Fruit fly (Drosophila melanogaster) whole organism, prepupa: Measurements from ENCODE around the gene CG15429.

Source experiments
- Blimp-1 ChIP-seq: fragments of 200-800 bp; sonication (Bioruptor generic); optimal IDR thresholded peaks from 3 replicates; lab custom pipeline; 2017; ENCODE audit warnings: missing biosample characterization, missing genetic modification characterization, mild to moderate bottlenecking, moderate library complexity, missing genetic modification reagents
- CG10631 ChIP-seq: fragments of 200-800 bp; sonication (Bioruptor generic); optimal IDR thresholded peaks from 2 replicates; lab custom pipeline; 2016; ENCODE audit warnings: missing biosample characterization, missing genetic modification characterization
- CG11294 ChIP-seq: fragments of 200-800 bp; sonication (Bioruptor generic); IDR thresholded peaks from 2 replicates; pipeline ENCODE4 v1.3.6; 2022; ENCODE audit warnings: missing biosample characterization, missing genetic modification characterization
- CG11762 ChIP-seq: fragments of 200-800 bp; sonication (Bioruptor generic); optimal IDR thresholded peaks from 3 replicates; lab custom pipeline; 2016; ENCODE audit warnings: missing biosample characterization, missing genetic modification characterization; ENCODE audit not compliant: insufficient read depth
- CG15336 ChIP-seq: fragments of 200-800 bp; sonication (Bioruptor generic); IDR thresholded peaks from 2 replicates; pipeline ENCODE4 v1.3.6; 2022; ENCODE audit warnings: missing biosample characterization, missing genetic modification characterization
- CG1621 ChIP-seq: fragments of 200-800 bp; sonication (Bioruptor generic); optimal IDR thresholded peaks from 3 replicates; lab custom pipeline; 2018; ENCODE audit warnings: missing biosample characterization, mild to moderate bottlenecking, missing genetic modification characterization
- CG16779 ChIP-seq: fragments of 200-800 bp; sonication (Bioruptor generic); optimal IDR thresholded peaks from 3 replicates; lab custom pipeline; 2017; ENCODE audit warnings: missing biosample characterization, mild to moderate bottlenecking, missing genetic modification characterization
- CG32006 ChIP-seq: fragments of 200-800 bp; sonication (Bioruptor generic); optimal IDR thresholded peaks from 3 replicates; lab custom pipeline; 2017; ENCODE audit warnings: missing biosample characterization, mild to moderate bottlenecking, missing genetic modification characterization
- CG34406 ChIP-seq: fragments of 200-800 bp; sonication (Bioruptor generic); optimal IDR thresholded peaks from 3 replicates; lab custom pipeline; 2016; ENCODE audit warnings: missing biosample characterization, missing genetic modification characterization
- CG3919 ChIP-seq: fragments of 200-800 bp; sonication (Bioruptor generic); optimal IDR thresholded peaks from 3 replicates; lab custom pipeline; 2016; ENCODE audit warnings: missing biosample characterization, missing genetic modification characterization
- CG4318 ChIP-seq: fragments of 200-800 bp; sonication (Bioruptor generic); optimal IDR thresholded peaks from 3 replicates; lab custom pipeline; 2017; ENCODE audit warnings: missing biosample characterization, mild to moderate bottlenecking, missing genetic modification characterization
- CG6276 ChIP-seq: fragments of 200-800 bp; sonication (Bioruptor generic); optimal IDR thresholded peaks from 2 replicates; lab custom pipeline; 2017; ENCODE audit warnings: missing biosample characterization, mild to moderate bottlenecking, missing genetic modification characterization
- CG6808 ChIP-seq: fragments of 200-800 bp; sonication (Bioruptor generic); optimal IDR thresholded peaks from 3 replicates; lab custom pipeline; 2017; ENCODE audit warnings: missing biosample characterization, missing genetic modification characterization, mild to moderate bottlenecking, moderate library complexity, missing genetic modification reagents
- CG6854 ChIP-seq: fragments of 200-800 bp; sonication (Bioruptor generic); optimal IDR thresholded peaks from 2 replicates; lab custom pipeline; 2017; ENCODE audit warnings: missing biosample characterization, mild to moderate bottlenecking, missing genetic modification characterization
- CG7368 ChIP-seq: fragments of 200-800 bp; sonication (Bioruptor generic); optimal IDR thresholded peaks from 3 replicates; lab custom pipeline; 2016; ENCODE audit warnings: missing biosample characterization, missing genetic modification characterization
- CG8119 ChIP-seq: fragments of 200-800 bp; sonication (Bioruptor generic); IDR thresholded peaks from 3 replicates; pipeline ENCODE4 v1.3.6; 2022; ENCODE audit warnings: missing biosample characterization, missing genetic modification characterization
- CG8319 ChIP-seq: fragments of 200-800 bp; sonication (Bioruptor generic); optimal IDR thresholded peaks from 3 replicates; lab custom pipeline; 2016; ENCODE audit warnings: missing biosample characterization, missing genetic modification characterization
- CG8632 ChIP-seq: fragments of 200-800 bp; sonication (Bioruptor generic); optimal IDR thresholded peaks from 3 replicates; lab custom pipeline; 2016; ENCODE audit warnings: missing biosample characterization, missing genetic modification characterization
- CG9139 ChIP-seq: fragments of 200-800 bp; sonication (Bioruptor generic); optimal IDR thresholded peaks from 3 replicates; lab custom pipeline; 2017; ENCODE audit warnings: missing biosample characterization, mild to moderate bottlenecking, missing genetic modification characterization
- Eip75B ChIP-seq: fragments of 200-800 bp; sonication (Bioruptor generic); optimal IDR thresholded peaks from 3 replicates; lab custom pipeline; 2016; ENCODE audit warnings: missing biosample characterization, missing genetic modification characterization
- Eip78C ChIP-seq: fragments of 200-800 bp; sonication (Bioruptor generic); peaks from one replicate; lab custom pipeline; 2016; ENCODE audit warnings: missing biosample characterization, missing genetic modification characterization
- Eip93F ChIP-seq: fragments of 200-800 bp; sonication (Bioruptor generic); optimal IDR thresholded peaks from 2 replicates; lab custom pipeline; 2016; ENCODE audit warnings: missing biosample characterization, mild to moderate bottlenecking, missing genetic modification characterization
- Ets21C ChIP-seq: fragments of 200-800 bp; sonication (Bioruptor generic); optimal IDR thresholded peaks from 3 replicates; lab custom pipeline; 2016; ENCODE audit warnings: missing biosample characterization, missing genetic modification characterization
- Ets96B ChIP-seq: fragments of 200-800 bp; optimal IDR thresholded peaks from 2 replicates; lab custom pipeline; 2019; ENCODE audit warnings: missing biosample characterization, mild to moderate bottlenecking, missing genetic modification characterization, moderate library complexity
- Gug ChIP-seq: fragments of 200-800 bp; sonication (Bioruptor generic); IDR thresholded peaks from 2 replicates; pipeline ENCODE4 v1.3.6; 2022; ENCODE audit warnings: missing biosample characterization, missing genetic modification characterization
- Hr38 ChIP-seq: sonication (Bioruptor generic); optimal IDR thresholded peaks from 2 replicates; lab custom pipeline; 2016; ENCODE audit warnings: missing biosample characterization, missing genetic modification characterization
- Hr39 ChIP-seq: fragments of 200-800 bp; sonication (Bioruptor generic); optimal IDR thresholded peaks from 2 replicates; lab custom pipeline; 2016; ENCODE audit warnings: missing biosample characterization, missing genetic modification characterization
- Hr4 ChIP-seq: fragments of 200-800 bp; sonication (Bioruptor generic); optimal IDR thresholded peaks from 3 replicates; lab custom pipeline; 2016; ENCODE audit warnings: missing biosample characterization, missing genetic modification characterization
- Lpt ChIP-seq: fragments of 200-800 bp; sonication (Bioruptor generic); optimal IDR thresholded peaks from 3 replicates; lab custom pipeline; 2016; ENCODE audit warnings: missing biosample characterization, missing genetic modification characterization
- Met ChIP-seq: fragments of 200-800 bp; sonication (Bioruptor generic); optimal IDR thresholded peaks from 3 replicates; lab custom pipeline; 2016; ENCODE audit warnings: missing biosample characterization, missing genetic modification characterization
- OdsH ChIP-seq: fragments of 200-800 bp; sonication (Bioruptor generic); optimal IDR thresholded peaks from 3 replicates; lab custom pipeline; 2016; ENCODE audit warnings: missing biosample characterization, missing genetic modification characterization
- Smox ChIP-seq: fragments of 200-800 bp; sonication (Bioruptor generic); optimal IDR thresholded peaks from 3 replicates; lab custom pipeline; 2016; ENCODE audit warnings: missing biosample characterization, missing genetic modification characterization
- Sox14 ChIP-seq: fragments of 200-800 bp; sonication (Bioruptor generic); optimal IDR thresholded peaks from 3 replicates; lab custom pipeline; 2016; ENCODE audit warnings: missing biosample characterization, missing genetic modification characterization
- Sox15 ChIP-seq: fragments of 200-800 bp; sonication (Bioruptor generic); optimal IDR thresholded peaks from 3 replicates; lab custom pipeline; 2016; ENCODE audit warnings: missing biosample characterization, missing genetic modification characterization
- acj6 ChIP-seq: fragments of 200-800 bp; sonication (Bioruptor generic); optimal IDR thresholded peaks from 3 replicates; lab custom pipeline; 2016; ENCODE audit warnings: missing biosample characterization, missing genetic modification characterization
- cyc ChIP-seq: fragments of 200-800 bp; sonication (Bioruptor generic); optimal IDR thresholded peaks from 3 replicates; lab custom pipeline; 2016; ENCODE audit warnings: missing biosample characterization, missing genetic modification characterization
- dac ChIP-seq: fragments of 200-800 bp; sonication (Bioruptor generic); optimal IDR thresholded peaks from 2 replicates; lab custom pipeline; 2017; ENCODE audit warnings: missing biosample characterization, mild to moderate bottlenecking, missing genetic modification characterization
- dsx ChIP-seq: fragments of 200-800 bp; optimal IDR thresholded peaks from 3 replicates; lab custom pipeline; 2019; ENCODE audit warnings: missing biosample characterization, mild to moderate bottlenecking, missing genetic modification characterization, moderate library complexity; ENCODE audit not compliant: poor library complexity, severe bottlenecking
- esn ChIP-seq: fragments of 200-800 bp; sonication (Bioruptor generic); optimal IDR thresholded peaks from 2 replicates; lab custom pipeline; 2016; ENCODE audit warnings: missing biosample characterization, mild to moderate bottlenecking, missing genetic modification characterization, moderate library complexity
- fd59A ChIP-seq: fragments of 200-800 bp; sonication (Bioruptor generic); optimal IDR thresholded peaks from 2 replicates; lab custom pipeline; 2017; ENCODE audit warnings: missing biosample characterization, mild to moderate bottlenecking, missing genetic modification characterization, missing genetic modification reagents
- fkh ChIP-seq: fragments of 200-800 bp; sonication (Bioruptor generic); optimal IDR thresholded peaks from 3 replicates; lab custom pipeline; 2017; ENCODE audit warnings: missing biosample characterization, mild to moderate bottlenecking, missing genetic modification characterization, moderate library complexity
- net ChIP-seq: fragments of 200-800 bp; sonication (Bioruptor generic); optimal IDR thresholded peaks from 3 replicates; lab custom pipeline; 2016; ENCODE audit warnings: missing biosample characterization, missing genetic modification characterization
- pdm3 ChIP-seq: fragments of 200-800 bp; sonication (Bioruptor generic); optimal IDR thresholded peaks from 3 replicates; lab custom pipeline; 2016; ENCODE audit warnings: missing biosample characterization, missing genetic modification characterization
- salr ChIP-seq, 2 experiments: fragments of 200-800 bp; sonication (Bioruptor generic); optimal IDR thresholded peaks; 3 replicates each; lab custom pipeline; 2016 to 2018; ENCODE audit warnings: missing biosample characterization in 2 of 2, missing genetic modification characterization in 2 of 2, mild to moderate bottlenecking in 1 of 2
- spab ChIP-seq: fragments of 200-800 bp; sonication (Bioruptor generic); optimal IDR thresholded peaks from 2 replicates; lab custom pipeline; 2017; ENCODE audit warnings: missing biosample characterization, mild to moderate bottlenecking, missing genetic modification characterization, missing genetic modification reagents
- ss ChIP-seq, 2 experiments: fragments of 200-800 bp; sonication (Bioruptor generic); optimal IDR thresholded peaks; 2 replicates in 1 of 2; 3 replicates in 1 of 2; lab custom pipeline; 2017 to 2018; ENCODE audit warnings: mild to moderate bottlenecking in 2 of 2, missing biosample characterization in 2 of 2, missing genetic modification characterization in 2 of 2, moderate library complexity in 1 of 2
- svp ChIP-seq: fragments of 200-800 bp; sonication (Bioruptor generic); peaks from one replicate; lab custom pipeline; 2016; ENCODE audit warnings: missing biosample characterization, missing genetic modification characterization
- vri ChIP-seq: fragments of 200-800 bp; sonication (Bioruptor generic); optimal IDR thresholded peaks from 3 replicates; lab custom pipeline; 2016; ENCODE audit warnings: missing biosample characterization, mild to moderate bottlenecking, missing genetic modification characterization

Gene CG15429

dm6 chr2L:4345569-4346131 is 7.1 kb upstream of the CG15429 start:
- peak; percentile 22 for TF ChIP-seq esn (GFP tag; lab: Kevin White, UChicago)
- TF ChIP-seq Eip78C, result peak; percentile 48
- no peak for TF ChIP-seq CG7368
- TF ChIP-seq salr (GFP tag; optimal IDR thresholded peaks at IDR 0.05; lab: Kevin White, UChicago), result no peak
- TF ChIP-seq net (GFP tag; lab: Kevin White, UChicago), result no peak
- no peak for TF ChIP-seq CG11762
- no peak for TF ChIP-seq Ets96B (tag; lab: Kevin White, UChicago)

dm6 chr2L:4346619-4347310 is 6.0 kb upstream of the CG15429 start:
- TF ChIP-seq cyc (GFP tag; lab: Kevin White, UChicago) (no peak), CG4318 (GFP tag; lab: Kevin White, UChicago) (no peak), CG10631 (no peak), CG11294 (GFP tag; lab: Robert Waterston, UW) (peak; percentile 22; the same call in 1 of the 2 replicates), OdsH (no peak), CG11762 (no peak), Met (no peak), Eip75B (no peak), Ets21C (GFP tag; lab: Kevin White, UChicago) (no peak), esn (GFP tag; lab: Kevin White, UChicago) (no peak), fkh (GFP tag; lab: Kevin White, UChicago) (no peak), CG7368 (no peak), Sox15 (GFP tag; lab: Kevin White, UChicago) (no peak), Ets96B (tag; lab: Kevin White, UChicago) (no peak), Eip78C (peak; percentile 61), Gug (GFP tag; lab: Robert Waterston, UW) (peak; percentile 51), CG15336 (peak; percentile 90), CG6276 (GFP tag; lab: Kevin White, UChicago) (peak; percentile 91), CG6854 (GFP tag; lab: Kevin White, UChicago) (no peak), svp (GFP tag; lab: Kevin White, UChicago) (no peak), Blimp-1 (GFP tag; lab: Kevin White, UChicago) (no peak), CG8119 (GFP tag; lab: Robert Waterston, UW) (peak; percentile 91), CG3919 (GFP tag; lab: Kevin White, UChicago) (no peak), net (GFP tag; lab: Kevin White, UChicago) (peak; percentile 29), spab (GFP tag; lab: Kevin White, UChicago) (no peak), pdm3 (GFP tag; lab: Kevin White, UChicago) (no peak), dac (peak; percentile 48), Hr4 (peak; percentile 11), Lpt (peak; percentile 60), CG1621 (tag; lab: Kevin White, UChicago) (no peak), CG32006 (GFP tag; lab: Kevin White, UChicago) (peak; percentile 5), CG9139 (GFP tag; lab: Kevin White, UChicago) (no peak), vri (GFP tag; lab: Kevin White, UChicago) (no peak), CG8319 (GFP tag; lab: Kevin White, UChicago) (no peak), fd59A (GFP tag; lab: Kevin White, UChicago) (no peak), ss (GFP tag; optimal IDR thresholded peaks at IDR 0.05; lab: Kevin White, UChicago) (no peak), CG16779 (tag; lab: Kevin White, UChicago) (no peak), CG6808 (GFP tag; lab: Kevin White, UChicago) (no peak), CG34406 (GFP tag; lab: Kevin White, UChicago) (no peak), dsx (GFP tag; lab: Kevin White, UChicago) (no peak), Sox14 (GFP tag; lab: Kevin White, UChicago) (no peak), CG8632 (GFP tag; lab: Kevin White, UChicago) (no peak), Hr38 (GFP tag; lab: Kevin White, UChicago) (peak; percentile 11), Hr39 (GFP tag; lab: Kevin White, UChicago) (no peak), Eip93F (GFP tag; lab: Kevin White, UChicago) (no peak), acj6 (GFP tag; lab: Kevin White, UChicago) (no peak), Smox (GFP tag; lab: Kevin White, UChicago) (no peak)
